Fruit fly (Drosophila melanogaster) whole organism, wandering third instar larva: ENCODE data around the gene CG34355.
A peak's percentile ranks its signal among the peaks of the same experiment; 100 is the strongest.

Source experiments
- Abd-B ChIP-seq: fragments of >200 bp; optimal IDR thresholded peaks from 2 replicates; lab custom pipeline; 2017; ENCODE audit warnings: missing biosample characterization, missing genetic modification characterization
- CG32264 ChIP-seq: fragments of 200-800 bp; sonication (Bioruptor generic); optimal IDR thresholded peaks from 2 replicates; lab custom pipeline; 2016; ENCODE audit warnings: missing biosample characterization, missing genetic modification characterization
- CG9705 ChIP-seq: fragments of 200-800 bp; sonication (Bioruptor generic); optimal IDR thresholded peaks from 2 replicates; lab custom pipeline; 2018; ENCODE audit warnings: missing biosample characterization, mild to moderate bottlenecking, missing genetic modification characterization
- CrebA ChIP-seq: fragments of 200-800 bp; sonication (Bioruptor generic); optimal IDR thresholded peaks from 2 replicates; lab custom pipeline; 2016; ENCODE audit warnings: missing biosample characterization, mild to moderate bottlenecking, missing genetic modification characterization, borderline replicate concordance
- Dfd ChIP-seq: fragments of >200 bp; optimal IDR thresholded peaks from 2 replicates; lab custom pipeline; 2017; ENCODE audit warnings: missing biosample characterization, missing genetic modification characterization
- Dif ChIP-seq: fragments of 200-275, 200-300 bp; sonication (Bioruptor generic); optimal IDR thresholded peaks from 2 replicates; lab custom pipeline; 2018; ENCODE audit warnings: missing biosample characterization, missing genetic modification characterization; ENCODE audit not compliant: partially characterized antibody
- GATAd ChIP-seq: sonication (Bioruptor generic); optimal IDR thresholded peaks from 2 replicates; lab custom pipeline; 2016; ENCODE audit warnings: missing biosample characterization, missing genetic modification characterization
- HLH106 ChIP-seq: fragments of 200-800 bp; optimal IDR thresholded peaks from 3 replicates; lab custom pipeline; 2019; ENCODE audit warnings: missing biosample characterization, mild to moderate bottlenecking, missing genetic modification characterization, moderate library complexity
- Hnf4 ChIP-seq: fragments of 200-800 bp; sonication (Bioruptor generic); optimal IDR thresholded peaks from 2 replicates; lab custom pipeline; 2016; ENCODE audit warnings: missing biosample characterization, mild to moderate bottlenecking, missing genetic modification characterization
- Hr78 ChIP-seq: fragments of >200 bp; optimal IDR thresholded peaks from 2 replicates; lab custom pipeline; 2017; ENCODE audit warnings: missing biosample characterization, missing genetic modification characterization
- Hr83 ChIP-seq: fragments of 200-300 bp; sonication (Bioruptor generic); optimal IDR thresholded peaks from 2 replicates; lab custom pipeline; 2016; ENCODE audit warnings: missing biosample characterization, mild to moderate bottlenecking, missing genetic modification characterization, moderate library complexity; ENCODE audit not compliant: poor library complexity, severe bottlenecking
- Jra ChIP-seq: sonication (Bioruptor generic); optimal IDR thresholded peaks from 2 replicates; lab custom pipeline; 2016; ENCODE audit warnings: missing biosample characterization, missing genetic modification characterization
- Mio ChIP-seq: sonication (Bioruptor generic); optimal IDR thresholded peaks from 2 replicates; lab custom pipeline; 2016; ENCODE audit warnings: missing biosample characterization, missing genetic modification characterization
- Myc ChIP-seq: fragments of >200 bp; optimal IDR thresholded peaks from 2 replicates; lab custom pipeline; 2017
- N ChIP-seq: fragments of >200 bp; optimal IDR thresholded peaks from 2 replicates; lab custom pipeline; 2018; ENCODE audit warnings: missing biosample characterization, missing external identifiers, missing genetic modification characterization
- OdsH ChIP-seq: fragments of 200-800 bp; sonication (Bioruptor generic); optimal IDR thresholded peaks from 2 replicates; lab custom pipeline; 2016; ENCODE audit warnings: missing biosample characterization, mild to moderate bottlenecking, missing genetic modification characterization
- Rel ChIP-seq, 2 experiments: fragments of 200-800 bp; sonication (Bioruptor generic) in 1 of 2; optimal IDR thresholded peaks; 2 replicates in 1 of 2; 3 replicates in 1 of 2; lab custom pipeline; 2016 to 2019; ENCODE audit warnings: mild to moderate bottlenecking in 2 of 2, missing biosample characterization in 2 of 2, missing genetic modification characterization in 2 of 2, moderate library complexity in 1 of 2
- Sp1 ChIP-seq: fragments of 200-800 bp; sonication (Bioruptor generic); optimal IDR thresholded peaks from 3 replicates; lab custom pipeline; 2019; ENCODE audit warnings: missing biosample characterization, mild to moderate bottlenecking, missing genetic modification characterization, moderate library complexity
- Vsx2 ChIP-seq: fragments of 200-300, 225-300 bp; sonication (Bioruptor generic); optimal IDR thresholded peaks from 2 replicates; lab custom pipeline; 2018; ENCODE audit warnings: missing biosample characterization, missing genetic modification characterization; ENCODE audit not compliant: partially characterized antibody
- br ChIP-seq: fragments of 200-800 bp; sonication (Bioruptor generic); optimal IDR thresholded peaks from 2 replicates; lab custom pipeline; 2016; ENCODE audit warnings: missing biosample characterization, missing genetic modification characterization
- brk ChIP-seq: fragments of 200-800 bp; sonication (Bioruptor generic); optimal IDR thresholded peaks from 2 replicates; lab custom pipeline; 2016; ENCODE audit warnings: missing biosample characterization, mild to moderate bottlenecking, missing genetic modification characterization
- dl ChIP-seq, 2 experiments: fragments of 175-275, 200-275 bp in 1 of 2; fragments of 200-275 bp in 1 of 2; sonication (Bioruptor generic); optimal IDR thresholded peaks; lab custom pipeline; 2018; ENCODE audit warnings: mild to moderate bottlenecking in 2 of 2, missing biosample characterization in 2 of 2, missing genetic modification characterization in 2 of 2, moderate library complexity in 2 of 2; ENCODE audit not compliant: partially characterized antibody in 2 of 2, insufficient read depth in 1 of 2
- dmrt93B ChIP-seq: fragments of 200-800 bp; sonication (Bioruptor generic); optimal IDR thresholded peaks from 2 replicates; lab custom pipeline; 2018; ENCODE audit warnings: missing biosample characterization, mild to moderate bottlenecking, missing genetic modification characterization
- dsf ChIP-seq: sonication (Bioruptor generic); optimal IDR thresholded peaks from 2 replicates; lab custom pipeline; 2016; ENCODE audit warnings: missing biosample characterization, missing genetic modification characterization, borderline replicate concordance
- ey ChIP-seq: fragments of 200-800 bp; sonication (Bioruptor generic); optimal IDR thresholded peaks from 2 replicates; lab custom pipeline; 2016; ENCODE audit warnings: missing biosample characterization, missing genetic modification characterization
- foxo ChIP-seq, 2 experiments: fragments of 200-800 bp; sonication (Bioruptor generic); optimal IDR thresholded peaks; 2 replicates in 1 of 2; 3 replicates in 1 of 2; lab custom pipeline; 2016 to 2017; ENCODE audit warnings: missing biosample characterization in 2 of 2, missing genetic modification characterization in 2 of 2
- fru ChIP-seq: fragments of 200-800 bp; sonication (Bioruptor generic); optimal IDR thresholded peaks from 3 replicates; lab custom pipeline; 2016; ENCODE audit warnings: missing biosample characterization, mild to moderate bottlenecking, missing genetic modification characterization
- h ChIP-seq: fragments of 200-800 bp; sonication (Bioruptor generic); optimal IDR thresholded peaks from 3 replicates; lab custom pipeline; 2016; ENCODE audit warnings: missing biosample characterization, mild to moderate bottlenecking, missing genetic modification characterization
- jim ChIP-seq: fragments of 175-275, 200-325 bp; sonication (Bioruptor generic); optimal IDR thresholded peaks from 2 replicates; lab custom pipeline; 2016; ENCODE audit warnings: missing biosample characterization, mild to moderate bottlenecking, missing genetic modification characterization
- lola ChIP-seq: fragments of >200 bp; optimal IDR thresholded peaks from 2 replicates; lab custom pipeline; 2017; ENCODE audit warnings: missing biosample characterization, missing genetic modification characterization
- pan ChIP-seq: fragments of >200 bp; optimal IDR thresholded peaks from 2 replicates; lab custom pipeline; 2017
- psq ChIP-seq: fragments of 200-800 bp; sonication (Bioruptor generic); optimal IDR thresholded peaks from 3 replicates; lab custom pipeline; 2017; ENCODE audit warnings: missing biosample characterization, mild to moderate bottlenecking, missing genetic modification characterization, moderate library complexity
- rgr ChIP-seq: fragments of 200-800 bp; sonication (Bioruptor generic); optimal IDR thresholded peaks from 3 replicates; lab custom pipeline; 2016; ENCODE audit warnings: missing biosample characterization, mild to moderate bottlenecking, missing genetic modification characterization
- sage ChIP-seq: fragments of 200-800 bp; sonication (Bioruptor generic); optimal IDR thresholded peaks from 2 replicates; lab custom pipeline; 2016; ENCODE audit warnings: missing biosample characterization, mild to moderate bottlenecking, missing genetic modification characterization
- sv ChIP-seq: fragments of 200-800 bp; sonication (Bioruptor generic); optimal IDR thresholded peaks from 3 replicates; lab custom pipeline; 2016; ENCODE audit warnings: missing biosample characterization, missing genetic modification characterization
- tai ChIP-seq: sonication (Bioruptor generic); optimal IDR thresholded peaks from 2 replicates; lab custom pipeline; 2016; ENCODE audit warnings: missing biosample characterization, missing genetic modification characterization
- usp ChIP-seq: fragments of >200 bp; optimal IDR thresholded peaks from 2 replicates; lab custom pipeline; 2017; ENCODE audit warnings: missing biosample characterization, missing genetic modification characterization
- woc ChIP-seq: sonication (Bioruptor generic); optimal IDR thresholded peaks from 2 replicates; lab custom pipeline; 2016; ENCODE audit warnings: missing biosample characterization, mild to moderate bottlenecking, missing genetic modification characterization

The CG34355 gene

DNA sequence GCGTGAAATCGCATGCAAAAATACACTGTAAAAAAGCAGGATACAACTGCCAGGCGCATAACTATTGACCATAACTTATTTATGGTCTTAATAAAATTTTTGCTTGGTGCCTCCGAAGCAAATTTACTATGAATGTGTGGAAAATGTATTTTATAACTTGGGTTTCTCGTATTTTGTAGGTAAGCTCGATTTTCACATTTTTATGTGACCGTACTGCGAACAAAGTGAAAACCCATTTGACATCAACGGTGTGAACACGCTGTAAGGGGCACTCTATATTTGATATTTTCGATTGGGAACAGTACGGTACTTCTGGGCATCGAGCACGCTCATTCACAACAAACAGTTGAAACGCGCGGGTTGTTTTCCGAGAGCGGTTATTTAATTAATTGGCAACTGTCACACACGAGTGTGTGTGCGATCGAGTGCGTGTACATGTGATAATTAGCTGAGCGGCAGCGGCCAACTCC is 22.2 kb upstream of the CG34355 start, which contains the start of the genes Nup98-96 and mbc (continued):
- no peak for TF ChIP-seq dsf (GFP tag; lab: Kevin White, UChicago)
- TF ChIP-seq Mio (GFP tag; lab: Kevin White, UChicago), result peak; percentile 9
- peak; percentile 8 for TF ChIP-seq CG32264 (GFP tag; lab: Kevin White, UChicago)
- TF ChIP-seq Hnf4 (GFP tag; lab: Kevin White, UChicago), result peak; percentile 59
- TF ChIP-seq jim (GFP tag; lab: Kevin White, UChicago), result no peak
- TF ChIP-seq usp (GFP tag; lab: Kevin White, UChicago), result no peak
- TF ChIP-seq N (GFP tag; lab: Kevin White, UChicago), result peak; percentile 73
- peak; percentile 86 for TF ChIP-seq sv (GFP tag; lab: Kevin White, UChicago)
- TF ChIP-seq Dfd (GFP tag; lab: Kevin White, UChicago), result no peak
- peak; percentile 65 for TF ChIP-seq Abd-B (GFP tag; lab: Kevin White, UChicago)
- TF ChIP-seq foxo (GFP tag; optimal IDR thresholded peaks at IDR 0.05; lab: Kevin White, UChicago), result peak in 1 of 2 experiments; percentile 90

DNA sequence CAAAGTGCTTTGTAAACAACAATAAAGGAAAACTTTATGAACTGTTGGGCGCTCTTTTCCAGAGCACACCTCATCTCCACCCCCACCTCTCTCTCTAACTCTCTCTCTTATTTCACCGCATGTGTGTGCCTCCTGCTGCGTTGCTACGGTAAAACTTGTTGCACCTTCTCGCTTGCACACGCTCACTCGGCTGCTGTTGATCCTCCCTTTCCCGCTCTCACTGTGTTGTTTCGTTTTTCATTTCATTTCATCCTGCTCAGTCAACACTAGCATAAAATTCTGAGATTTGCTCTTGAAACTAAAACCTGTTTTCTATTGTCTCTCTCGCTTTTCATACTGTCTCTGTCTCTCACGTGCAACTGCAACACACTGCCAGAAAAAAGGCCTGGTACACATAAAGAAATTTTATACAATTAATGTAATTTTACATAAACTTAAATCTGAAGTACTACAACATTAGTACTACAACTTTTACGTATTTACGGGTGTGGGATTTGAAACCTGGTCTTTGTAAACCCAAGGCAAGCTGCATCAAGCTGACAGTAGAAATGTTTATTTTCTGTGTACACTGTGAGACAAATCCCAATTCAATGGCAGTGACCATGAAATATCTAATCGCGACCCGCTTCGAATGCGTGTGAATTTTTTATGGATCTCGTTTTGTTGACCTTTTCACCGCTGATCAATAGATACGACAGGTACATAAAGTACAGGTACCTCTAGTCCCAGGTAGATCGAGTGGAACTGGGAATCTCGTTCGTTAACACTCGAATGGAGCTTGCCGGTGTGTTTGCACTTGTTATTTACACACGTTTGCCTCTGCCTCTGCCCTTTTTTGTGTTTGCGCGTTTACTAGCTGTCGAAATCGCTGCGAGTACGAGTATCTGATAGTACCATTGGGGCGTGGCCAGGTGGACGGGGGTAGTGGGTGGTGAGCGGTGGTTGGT is 20.9 kb upstream of the CG34355 start:
- peak; percentile 61 for TF ChIP-seq dmrt93B (GFP tag; lab: Kevin White, UChicago)
- no peak for TF ChIP-seq Hr78 (GFP tag; lab: Kevin White, UChicago)
- no peak for TF ChIP-seq lola
- TF ChIP-seq Hr83 (GFP tag; lab: Kevin White, UChicago), result peak; percentile 97
- peak; percentile 79 for TF ChIP-seq psq (GFP tag; lab: Kevin White, UChicago)
- peak; percentile 90 for TF ChIP-seq ey (GFP tag; lab: Kevin White, UChicago)
- TF ChIP-seq Myc (lab: Kevin White, UChicago), result no peak
- peak; percentile 44 for TF ChIP-seq Dif (GFP tag; lab: Kevin White, UChicago)
- TF ChIP-seq CrebA (GFP tag; lab: Kevin White, UChicago), result no peak
- peak; percentile 76 for TF ChIP-seq CG32264 (GFP tag; lab: Kevin White, UChicago)
- no peak for TF ChIP-seq jim (GFP tag; lab: Kevin White, UChicago)
- peak; percentile 94 for TF ChIP-seq Vsx2
- TF ChIP-seq pan (lab: Kevin White, UChicago), result no peak
- peak; percentile 84 for TF ChIP-seq Hnf4 (GFP tag; lab: Kevin White, UChicago)
- TF ChIP-seq Mio (GFP tag; lab: Kevin White, UChicago), result no peak
- peak; percentile 71 for TF ChIP-seq Sp1 (GFP tag; lab: Kevin White, UChicago)
- peak; percentile 85 for TF ChIP-seq woc (GFP tag; lab: Kevin White, UChicago)
- peak; percentile 88 for TF ChIP-seq fru
- TF ChIP-seq sage (GFP tag; lab: Kevin White, UChicago), result no peak
- no peak for TF ChIP-seq GATAd
- TF ChIP-seq dsf (GFP tag; lab: Kevin White, UChicago), result peak; percentile 47
- peak; percentile 91 for TF ChIP-seq h (GFP tag; lab: Kevin White, UChicago)
- peak; percentile 37 to 90 for TF ChIP-seq foxo (GFP tag; optimal IDR thresholded peaks at IDR 0.05; lab: Kevin White, UChicago)
- TF ChIP-seq rgr, result peak; percentile 88
- TF ChIP-seq dl (GFP tag; optimal IDR thresholded peaks at IDR 0.05; lab: Kevin White, UChicago; ENCODE audit: insufficient read depth in 1 of 2, partially characterized antibody in 2 of 2), result no peak
- no peak for TF ChIP-seq Dfd (GFP tag; lab: Kevin White, UChicago)
- peak; percentile 15 for TF ChIP-seq CG9705
- TF ChIP-seq br (GFP tag; lab: Kevin White, UChicago), result peak; percentile 81
- TF ChIP-seq HLH106 (tag; lab: Kevin White, UChicago), result peak; percentile 75
- TF ChIP-seq sv (GFP tag; lab: Kevin White, UChicago), result peak; percentile 77
- no peak for TF ChIP-seq brk (GFP tag; lab: Kevin White, UChicago)
- no peak for TF ChIP-seq tai
- no peak for TF ChIP-seq usp (GFP tag; lab: Kevin White, UChicago)
- peak; percentile 66 for TF ChIP-seq Jra (GFP tag; lab: Kevin White, UChicago)
- peak; percentile 84 for TF ChIP-seq OdsH (GFP tag; lab: Kevin White, UChicago)
- peak; percentile 73 for TF ChIP-seq Rel (GFP tag; optimal IDR thresholded peaks at IDR 0.05; lab: Kevin White, UChicago)
- no peak for TF ChIP-seq Rel (tag; optimal IDR thresholded peaks at IDR 0.05; lab: Kevin White, UChicago)
- no peak for TF ChIP-seq Abd-B (GFP tag; lab: Kevin White, UChicago)
